Worm (Caenorhabditis elegans): ENCODE data around the gene dlc-1.

The dlc-1 gene

DNA sequence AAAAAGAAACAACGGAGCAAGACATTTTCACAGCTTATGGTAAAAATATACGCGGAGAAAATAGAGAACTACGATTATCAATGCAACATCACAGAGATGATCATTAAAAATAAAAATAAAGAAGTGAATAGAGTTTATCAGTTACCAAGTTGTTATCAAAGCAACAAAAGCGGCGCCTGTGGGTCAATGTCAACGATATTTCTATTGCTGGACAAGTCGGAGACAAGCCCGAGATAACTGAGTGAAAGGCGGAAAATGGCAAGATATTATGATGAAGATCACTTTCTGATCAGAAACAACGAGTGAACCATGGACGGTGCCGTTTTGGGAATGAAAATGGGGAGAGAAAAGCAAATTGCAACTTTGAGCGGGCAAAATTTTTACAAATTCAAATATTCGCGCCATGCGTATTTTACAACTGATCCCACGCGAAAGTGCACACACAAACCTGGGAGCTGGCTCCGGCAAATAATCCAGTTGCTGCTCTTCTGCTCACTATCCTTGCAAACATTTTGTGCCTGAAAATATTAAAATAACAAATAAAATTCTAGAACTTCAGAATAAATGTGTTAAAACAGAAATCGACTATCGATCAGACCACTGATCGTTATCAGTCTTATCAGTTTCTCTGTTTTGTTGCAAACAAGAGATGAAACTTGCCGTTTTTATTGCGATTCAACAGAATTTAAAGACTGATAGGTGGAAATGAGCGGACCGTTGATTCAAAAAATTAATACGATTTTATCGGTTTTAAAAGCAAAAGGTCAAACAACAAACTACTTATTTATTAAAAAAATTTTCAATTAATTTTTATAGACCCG lies 21.1 kb downstream of the dlc-1 start, which contains the start of gene mel-32 (continued):
- TF ChIP-seq lir-3 (tag; optimal IDR thresholded peaks at IDR 0.05; ENCODE audit: poor library complexity) (no peak), lin-35 (GFP tag; optimal IDR thresholded peaks at IDR 0.05) (peak; percentile 65 to 76), ceh-90 (tag; optimal IDR thresholded peaks at IDR 0.05) (no peak), aly-2 (tag; optimal IDR thresholded peaks at IDR 0.05) (no peak), elt-2 (tag; optimal IDR thresholded peaks at IDR 0.05) (peak; percentile 51), efl-1 (optimal IDR thresholded peaks at IDR 0.05) (peak; percentile 81 to 84), efl-1 (GFP tag; optimal IDR thresholded peaks at IDR 0.05 in 1 of 2) (peak; percentile 84 to 98), sup-37 (GFP tag; optimal IDR thresholded peaks at IDR 0.05) (no peak), zag-1 (tag; optimal IDR thresholded peaks at IDR 0.05) (no peak), F16B12.6 (tag; optimal IDR thresholded peaks at IDR 0.05) (peak; percentile 76), unc-62 (GFP tag; optimal IDR thresholded peaks at IDR 0.05) (no peak), elt-3 (tag; optimal IDR thresholded peaks at IDR 0.05) (peak in 1 of 6 experiments; percentile 67), snpc-4 (tag; optimal IDR thresholded peaks at IDR 0.05) (no peak), skn-1 (tag; optimal IDR thresholded peaks at IDR 0.05) (no peak), nhr-47 (tag; optimal IDR thresholded peaks at IDR 0.05) (peak; percentile 20), lsy-2 (tag; optimal IDR thresholded peaks at IDR 0.05) (peak in 1 of 2 experiments; percentile 55), lin-39 (tag; optimal IDR thresholded peaks at IDR 0.05) (no peak), swsn-7 (tag; optimal IDR thresholded peaks at IDR 0.05) (no peak), pag-3 (tag; optimal IDR thresholded peaks at IDR 0.05; ENCODE audit: borderline replicate concordance, insufficient read depth) (no peak), dpl-1 (GFP tag; optimal IDR thresholded peaks at IDR 0.05) (peak; percentile 71 to 83 (median 75)), aha-1 (tag; optimal IDR thresholded peaks at IDR 0.05) (no peak), fkh-10 (GFP tag; optimal IDR thresholded peaks at IDR 0.05) (no peak), dsc-1 (tag; optimal IDR thresholded peaks at IDR 0.05) (no peak), nhr-19 (GFP tag; conservative IDR thresholded peaks at IDR 0.05) (peak; percentile 38), rnt-1 (tag; optimal IDR thresholded peaks at IDR 0.05) (peak; percentile 37)

- TF ChIP-seq pax-3 (tag; optimal IDR thresholded peaks at IDR 0.05) (no peak), snu-23 (GFP tag; optimal IDR thresholded peaks at IDR 0.05) (no peak), jun-1 (tag; optimal IDR thresholded peaks at IDR 0.05) (no peak), nhr-71 (tag; optimal IDR thresholded peaks at IDR 0.05) (no peak), ceh-88 (GFP tag; IDR thresholded peaks at IDR 0.05) (no peak), mef-2 (tag; optimal IDR thresholded peaks at IDR 0.05) (no peak), nhr-84 (tag; optimal IDR thresholded peaks at IDR 0.05) (no peak), isw-1 (GFP tag; IDR thresholded peaks at IDR 0.05) (no peak)
These were observed 23.7 kb downstream of the dlc-1 start for ce11 chrIII:6439854-6440253.

ce11 chrIII:6436308-6436707 lies 27.3 kb downstream of the dlc-1 start, which contains the start of gene C05D11.1:
Gene C05D11.1 (plus strand): TSS chrIII:6436608.
- TF ChIP-seq lsy-2 (tag; optimal IDR thresholded peaks at IDR 0.05) = no peak
- no peak for TF ChIP-seq lin-13 (GFP tag; optimal IDR thresholded peaks at IDR 0.05)
- TF ChIP-seq nhr-85 (tag) = no peak
- TF ChIP-seq nhr-76 (tag; optimal IDR thresholded peaks at IDR 0.05) = no peak
- no peak for TF ChIP-seq hpl-2 (GFP tag; optimal IDR thresholded peaks at IDR 0.05)
- no peak for TF ChIP-seq sox-4 (tag; optimal IDR thresholded peaks at IDR 0.05)
- TF ChIP-seq skn-1 (tag; optimal IDR thresholded peaks at IDR 0.05) = no peak
- no peak for TF ChIP-seq ztf-11 (tag; optimal IDR thresholded peaks at IDR 0.05)
- TF ChIP-seq tlp-1 (tag; optimal IDR thresholded peaks at IDR 0.05) = no peak
- no peak for TF ChIP-seq mab-9 (GFP tag; IDR thresholded peaks at IDR 0.05)

All from whole organism, L1 larva.